Worm (Caenorhabditis elegans) whole organism, early embryonic: ENCODE measurements around the gene hmp-1.

ENCODE experiments used
- B0310.2 ChIP-seq: sonication (generic microtip); optimal IDR thresholded peaks from 2 replicates; lab custom pipeline; 2016; ENCODE audit warnings: mild to moderate bottlenecking, missing genetic modification characterization, missing compliant biosample characterization
- F13C5.2 ChIP-seq: sonication (generic microtip); optimal IDR thresholded peaks from 2 replicates; lab custom pipeline; 2017; ENCODE audit warnings: mild to moderate bottlenecking, missing genetic modification characterization, inconsistent platforms, missing compliant biosample characterization
- ama-1 ChIP-seq: fragments of 150-350 bp; optimal IDR thresholded peaks from 2 replicates; lab custom pipeline; 2014
- ceh-13 ChIP-seq: fragments of 200-800 bp; sonication (Bioruptor generic); optimal IDR thresholded peaks from 2 replicates; lab custom pipeline; 2018; ENCODE audit warnings: mild to moderate bottlenecking, missing genetic modification characterization, missing compliant biosample characterization
- ceh-36 ChIP-seq: sonication (generic microtip); optimal IDR thresholded peaks from 2 replicates; lab custom pipeline; 2016; ENCODE audit warnings: missing genetic modification characterization, inconsistent platforms, missing compliant biosample characterization
- flt-1 ChIP-seq: fragments of 200-800 bp; sonication (Bioruptor generic); IDR thresholded peaks from 2 replicates; pipeline ENCODE4 v1.3.6; 2022; ENCODE audit warnings: missing genetic modification characterization, missing compliant biosample characterization
- hmg-4 ChIP-seq: fragments of 200-800 bp; sonication (Bioruptor generic); optimal IDR thresholded peaks from 2 replicates; lab custom pipeline; 2018; ENCODE audit warnings: mild to moderate bottlenecking, missing genetic modification characterization, missing compliant biosample characterization
- hnd-1 ChIP-seq: sonication (generic microtip); optimal IDR thresholded peaks from 2 replicates; lab custom pipeline; 2016; ENCODE audit warnings: missing genetic modification characterization, missing compliant biosample characterization
- scrt-1 ChIP-seq: fragments of 200-800 bp; sonication (Bioruptor generic); IDR thresholded peaks from 2 replicates; pipeline ENCODE4 v1.3.6; 2022; ENCODE audit warnings: missing genetic modification characterization, missing compliant biosample characterization
- sea-1 ChIP-seq: fragments of 200-800 bp; sonication (Bioruptor generic); conservative IDR thresholded peaks from 2 replicates; pipeline ENCODE4 v1.3.6; 2022; ENCODE audit warnings: missing genetic modification characterization, missing compliant biosample characterization
- tbx-37 ChIP-seq: fragments of 200-800 bp; sonication (Bioruptor generic); conservative IDR thresholded peaks from 2 replicates; pipeline ENCODE4 v1.3.6; 2022; ENCODE audit warnings: missing genetic modification reagents, missing genetic modification characterization, missing compliant biosample characterization
- tra-4 ChIP-seq: sonication (generic microtip); optimal IDR thresholded peaks from 2 replicates; lab custom pipeline; 2017; ENCODE audit warnings: missing genetic modification characterization, missing compliant biosample characterization

DNA sequence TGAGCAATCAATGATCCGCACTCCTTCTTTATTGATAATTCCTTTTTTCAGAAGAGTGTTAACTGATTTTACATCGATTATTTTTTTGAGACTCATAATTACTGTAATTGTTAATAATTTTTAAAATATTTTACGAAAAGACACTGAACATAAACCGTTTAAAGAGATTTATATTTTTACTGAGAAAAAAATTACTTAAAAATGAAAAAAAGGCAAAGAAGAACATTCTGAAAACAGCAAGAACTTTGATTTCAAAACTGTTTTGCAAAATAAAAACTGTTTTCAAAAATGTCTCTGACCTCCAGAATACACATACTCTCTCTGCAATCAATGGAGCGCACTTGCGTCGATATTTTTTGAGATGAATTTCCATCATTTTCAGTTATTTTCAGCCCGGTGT lies 18.7 kb upstream of the hmp-1 start, which contains the start of the genes mpst-1 and D2023.6:
- TF ChIP-seq ceh-36 (no peak), ama-1 (lab: Kevin White, UChicago) (no peak), sea-1 (no peak), flt-1 (GFP tag; lab: Robert Waterston, UW) (no peak), hnd-1 (tag; lab: Kevin White, UChicago) (no peak), F13C5.2 (tag; lab: Kevin White, UChicago) (no peak), scrt-1 (GFP tag; lab: Robert Waterston, UW) (no peak), hmg-4 (GFP tag; lab: Kevin White, UChicago) (no peak), B0310.2 (tag; lab: Kevin White, UChicago) (no peak), tbx-37 (GFP tag; lab: Robert Waterston, UW) (no peak), tra-4 (tag; lab: Kevin White, UChicago) (no peak), ceh-13 (GFP tag; lab: Kevin White, UChicago) (no peak)
